Fruit fly (Drosophila melanogaster): Measurements from ENCODE around the gene Drep4.

Gene Drep4

dm6 chr2L:13259643-13260042 lies 26.6 kb downstream of the Drep4 start, which contains the start of gene CG31730:
Gene CG31730 (minus strand): TSS chr2L:13259743.
- TF ChIP-seq CG10631 (GFP tag; optimal IDR thresholded peaks at IDR 0.05) (no peak), CG34406 (GFP tag; optimal IDR thresholded peaks at IDR 0.05) (no peak), cyc (GFP tag; optimal IDR thresholded peaks at IDR 0.05) (no peak), acj6 (GFP tag; optimal IDR thresholded peaks at IDR 0.05) (no peak), CG11294 (GFP tag; IDR thresholded peaks at IDR 0.05) (no peak), vri (GFP tag; optimal IDR thresholded peaks at IDR 0.05) (no peak), fd59A (GFP tag; optimal IDR thresholded peaks at IDR 0.05) (no peak), CG8632 (GFP tag; optimal IDR thresholded peaks at IDR 0.05) (no peak), svp (GFP tag) (no peak), CG11762 (GFP tag; optimal IDR thresholded peaks at IDR 0.05; ENCODE audit: insufficient read depth) (no peak), CG4318 (GFP tag; optimal IDR thresholded peaks at IDR 0.05) (no peak), net (GFP tag; optimal IDR thresholded peaks at IDR 0.05) (no peak), CG10669 (GFP tag; optimal IDR thresholded peaks at IDR 0.05) (no peak), CG6163 (GFP tag; IDR thresholded peaks at IDR 0.05) (no peak), fkh (GFP tag; optimal IDR thresholded peaks at IDR 0.05) (no peak), CG1621 (tag; optimal IDR thresholded peaks at IDR 0.05) (no peak), Gug (GFP tag; IDR thresholded peaks at IDR 0.05) (no peak)

- no peak for TF ChIP-seq ss (GFP tag; optimal IDR thresholded peaks at IDR 0.05)
- no peak for TF ChIP-seq fkh (GFP tag; optimal IDR thresholded peaks at IDR 0.05)
- TF ChIP-seq Smox (GFP tag; optimal IDR thresholded peaks at IDR 0.05) = no peak
- TF ChIP-seq CG8632 (GFP tag; optimal IDR thresholded peaks at IDR 0.05) = no peak
- TF ChIP-seq CG3919 (GFP tag; optimal IDR thresholded peaks at IDR 0.05) = peak; percentile 42
- TF ChIP-seq Eip78C (GFP tag) = peak; percentile 82
- TF ChIP-seq net (GFP tag; optimal IDR thresholded peaks at IDR 0.05) = peak; percentile 22
- no peak for TF ChIP-seq Ets96B (tag; optimal IDR thresholded peaks at IDR 0.05)
- TF ChIP-seq topi (GFP tag; optimal IDR thresholded peaks at IDR 0.05) = no peak
- no peak for TF ChIP-seq CG8319 (GFP tag; optimal IDR thresholded peaks at IDR 0.05)
- no peak for TF ChIP-seq Sox14 (GFP tag; optimal IDR thresholded peaks at IDR 0.05)
- no peak for TF ChIP-seq CG16779 (tag; optimal IDR thresholded peaks at IDR 0.05)
- TF ChIP-seq Gug (GFP tag; IDR thresholded peaks at IDR 0.05) = no peak
- TF ChIP-seq salr (GFP tag; optimal IDR thresholded peaks at IDR 0.05) = no peak
- no peak for TF ChIP-seq CG3032 (tag; optimal IDR thresholded peaks at IDR 0.05)
- TF ChIP-seq lz (GFP tag; optimal IDR thresholded peaks at IDR 0.05) = no peak
- TF ChIP-seq OdsH (GFP tag; optimal IDR thresholded peaks at IDR 0.05) = peak; percentile 35
- peak; percentile 52 for TF ChIP-seq CG6276 (GFP tag; optimal IDR thresholded peaks at IDR 0.05)
- peak; percentile 66 for TF ChIP-seq CG15336 (GFP tag; IDR thresholded peaks at IDR 0.05)
- TF ChIP-seq CG10631 (GFP tag; optimal IDR thresholded peaks at IDR 0.05) = peak; percentile 21
- TF ChIP-seq dac (GFP tag; optimal IDR thresholded peaks at IDR 0.05) = no peak
- TF ChIP-seq CG6163 (GFP tag; IDR thresholded peaks at IDR 0.05) = peak; percentile 53; the same call in 1 of the 3 replicates
- no peak for TF ChIP-seq CG9139 (GFP tag; optimal IDR thresholded peaks at IDR 0.05)
- no peak for TF ChIP-seq CG11902 (GFP tag; optimal IDR thresholded peaks at IDR 0.05)
- TF ChIP-seq Lpt (GFP tag; optimal IDR thresholded peaks at IDR 0.05) = peak; percentile 18
- no peak for TF ChIP-seq CG1621 (tag; optimal IDR thresholded peaks at IDR 0.05)
- no peak for TF ChIP-seq CG34406 (GFP tag; optimal IDR thresholded peaks at IDR 0.05)
- TF ChIP-seq fd85E (GFP tag; optimal IDR thresholded peaks at IDR 0.05) = no peak
- no peak for TF ChIP-seq Ets21C (GFP tag; optimal IDR thresholded peaks at IDR 0.05)
- no peak for TF ChIP-seq Eip75B (GFP tag; optimal IDR thresholded peaks at IDR 0.05)
- TF ChIP-seq acj6 (GFP tag; optimal IDR thresholded peaks at IDR 0.05) = no peak
- TF ChIP-seq eg (GFP tag; IDR thresholded peaks at IDR 0.05) = no peak; the same call in 2 of the 3 replicates
- TF ChIP-seq CG8119 (GFP tag; IDR thresholded peaks at IDR 0.05) = peak; percentile 60; the same call in 2 of the 3 replicates
- no peak for TF ChIP-seq CG31627 (GFP tag; optimal IDR thresholded peaks at IDR 0.05)
- no peak for TF ChIP-seq Hr38 (GFP tag; optimal IDR thresholded peaks at IDR 0.05)
- peak; percentile 32 for TF ChIP-seq pdm3 (GFP tag; optimal IDR thresholded peaks at IDR 0.05)
- peak; percentile 18 for TF ChIP-seq Met (GFP tag; optimal IDR thresholded peaks at IDR 0.05)
- TF ChIP-seq Sox102F (GFP tag; optimal IDR thresholded peaks at IDR 0.05) = no peak
- TF ChIP-seq CG11762 (GFP tag; optimal IDR thresholded peaks at IDR 0.05; ENCODE audit: insufficient read depth) = no peak
- no peak for TF ChIP-seq CG6808 (GFP tag; optimal IDR thresholded peaks at IDR 0.05)
- TF ChIP-seq fd59A (GFP tag; optimal IDR thresholded peaks at IDR 0.05) = no peak
- TF ChIP-seq achi (GFP tag; optimal IDR thresholded peaks at IDR 0.05) = peak; percentile 48
- no peak for TF ChIP-seq vri (GFP tag; optimal IDR thresholded peaks at IDR 0.05)
- peak; percentile 24 for TF ChIP-seq CG32006 (GFP tag; optimal IDR thresholded peaks at IDR 0.05)
- TF ChIP-seq CG10669 (GFP tag; optimal IDR thresholded peaks at IDR 0.05) = no peak
These were observed 27.6 kb downstream of the Drep4 start for dm6 chr2L:13258702-13259101.

Measured in whole organism, prepupa.